Fruit fly (Drosophila melanogaster) whole organism, prepupa: ENCODE results near the gene CG31937.

Source experiments
- CG11762 ChIP-seq: fragments of 200-800 bp; sonication (Bioruptor generic); optimal IDR thresholded peaks from 3 replicates; lab custom pipeline; 2016; ENCODE audit warnings: missing biosample characterization, missing genetic modification characterization; ENCODE audit not compliant: insufficient read depth
- CG34406 ChIP-seq: fragments of 200-800 bp; sonication (Bioruptor generic); optimal IDR thresholded peaks from 3 replicates; lab custom pipeline; 2016; ENCODE audit warnings: missing biosample characterization, missing genetic modification characterization
- Ets96B ChIP-seq: fragments of 200-800 bp; optimal IDR thresholded peaks from 2 replicates; lab custom pipeline; 2019; ENCODE audit warnings: missing biosample characterization, mild to moderate bottlenecking, missing genetic modification characterization, moderate library complexity
- achi ChIP-seq: fragments of 200-800 bp; sonication (Bioruptor generic); optimal IDR thresholded peaks from 3 replicates; lab custom pipeline; 2016; ENCODE audit warnings: missing biosample characterization, missing genetic modification characterization
- fd59A ChIP-seq: fragments of 200-800 bp; sonication (Bioruptor generic); optimal IDR thresholded peaks from 2 replicates; lab custom pipeline; 2017; ENCODE audit warnings: missing biosample characterization, mild to moderate bottlenecking, missing genetic modification characterization, missing genetic modification reagents
- fkh ChIP-seq: fragments of 200-800 bp; sonication (Bioruptor generic); optimal IDR thresholded peaks from 3 replicates; lab custom pipeline; 2017; ENCODE audit warnings: missing biosample characterization, mild to moderate bottlenecking, missing genetic modification characterization, moderate library complexity
- lz ChIP-seq: fragments of 200-800 bp; sonication (Bioruptor generic); optimal IDR thresholded peaks from 3 replicates; lab custom pipeline; 2016; ENCODE audit warnings: missing biosample characterization, missing genetic modification characterization
- net ChIP-seq: fragments of 200-800 bp; sonication (Bioruptor generic); optimal IDR thresholded peaks from 3 replicates; lab custom pipeline; 2016; ENCODE audit warnings: missing biosample characterization, missing genetic modification characterization

Gene CG31937

dm6 chr2L:1758853-1759252 lies 29.2 kb downstream of the CG31937 start, which contains the start of gene CG17650:
Gene CG17650, minus strand, starts transcription at chr2L:1759093.
- no peak for TF ChIP-seq Ets96B (tag; lab: Kevin White, UChicago)
- no peak for TF ChIP-seq fkh
- TF ChIP-seq CG34406 (GFP tag; lab: Kevin White, UChicago), result no peak
- TF ChIP-seq fd59A, result no peak
- no peak for TF ChIP-seq net
- no peak for TF ChIP-seq lz (GFP tag; lab: Kevin White, UChicago)
- no peak for TF ChIP-seq CG11762 (GFP tag; lab: Kevin White, UChicago)
- no peak for TF ChIP-seq achi (GFP tag; lab: Kevin White, UChicago)
